Worm (Caenorhabditis elegans): ENCODE measurements around the gene lipl-5.

The lipl-5 gene

ce11 chrV:428844-429243, 43.3 kb downstream of the lipl-5 start, which contains the start of gene B0554.4:
TSS of gene B0554.4 (plus strand) at chrV:429144.
- no peak for TF ChIP-seq nhr-76 (tag; optimal IDR thresholded peaks at IDR 0.05)

DNA sequence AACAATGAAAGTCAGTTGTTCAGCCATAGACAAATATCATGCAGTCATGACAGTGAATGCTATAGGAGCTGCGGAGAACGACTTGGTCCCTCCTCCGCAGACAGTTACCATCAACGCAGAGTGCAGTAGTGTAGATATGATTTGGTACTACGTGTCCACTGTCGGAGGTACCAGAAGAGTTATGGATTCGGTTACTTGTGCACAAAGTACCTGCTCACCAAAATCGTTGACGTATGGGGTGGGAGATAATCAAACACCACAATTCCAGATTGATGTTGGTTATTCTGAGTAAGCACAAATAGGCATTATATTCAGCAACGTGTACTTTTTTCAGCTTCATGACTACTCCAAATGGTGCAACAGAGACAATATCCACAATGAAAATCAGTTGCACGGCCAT, 47.4 kb downstream of the lipl-5 start:
- no peak for TF ChIP-seq elt-3 (tag; optimal IDR thresholded peaks at IDR 0.05)

ce11 chrV:433898-434297, 48.4 kb downstream of the lipl-5 start, which contains the start of gene B0554.2:
TSS of gene B0554.2 (plus strand) at chrV:434198.
- TF ChIP-seq pha-4 (tag; optimal IDR thresholded peaks at IDR 0.05) (no peak), tbx-8 (GFP tag; optimal IDR thresholded peaks at IDR 0.05) (no peak), blmp-1 (tag; optimal IDR thresholded peaks at IDR 0.05) (no peak)

Data from whole organism, mixed stage, embryonic.